Worm (Caenorhabditis elegans) whole organism, L1 larva: Measurements from ENCODE around the gene syx-16.

ENCODE experiments used
- C04F5.9 ChIP-seq: sonication (generic microtip); optimal IDR thresholded peaks from 2 replicates; lab custom pipeline; 2016; ENCODE audit warnings: missing genetic modification characterization, missing compliant biosample characterization
- F16B12.6 ChIP-seq: fragments of 150-350 bp; optimal IDR thresholded peaks from 2 replicates; lab custom pipeline; 2014; ENCODE audit warnings: missing biosample characterization, missing genetic modification characterization
- Y116A8C.19 ChIP-seq: sonication (generic microtip); optimal IDR thresholded peaks from 2 replicates; lab custom pipeline; 2016; ENCODE audit warnings: missing compliant biosample characterization, missing genetic modification characterization, borderline replicate concordance
- alr-1 ChIP-seq: fragments of 200-800 bp; sonication (Bioruptor generic); optimal IDR thresholded peaks from 2 replicates; lab custom pipeline; 2018; ENCODE audit warnings: borderline replicate concordance, mild to moderate bottlenecking, missing genetic modification characterization, missing compliant biosample characterization
- ceh-88 ChIP-seq: fragments of 200-800 bp; sonication (Bioruptor generic); IDR thresholded peaks from 2 replicates; pipeline ENCODE4 v1.3.6; 2022; ENCODE audit warnings: missing genetic modification characterization, missing compliant biosample characterization
- ets-5 ChIP-seq: fragments of 200-800 bp; sonication (Bioruptor generic); IDR thresholded peaks from 2 replicates; pipeline ENCODE4 v1.3.6; 2022; ENCODE audit warnings: missing genetic modification characterization, missing compliant biosample characterization
- fkh-4 ChIP-seq: sonication (generic microtip); optimal IDR thresholded peaks from 2 replicates; lab custom pipeline; 2016; ENCODE audit warnings: missing compliant biosample characterization, missing genetic modification characterization, borderline replicate concordance
- fkh-8 ChIP-seq: sonication (generic microtip); optimal IDR thresholded peaks from 2 replicates; lab custom pipeline; 2016; ENCODE audit warnings: mild to moderate bottlenecking, missing genetic modification characterization, missing compliant biosample characterization
- fos-1 ChIP-seq: fragments of 150-350 bp; optimal IDR thresholded peaks from 2 replicates; lab custom pipeline; 2014; ENCODE audit warnings: missing biosample characterization, missing genetic modification characterization
- hpl-2 ChIP-seq: fragments of 150-350 bp; optimal IDR thresholded peaks from 2 replicates; lab custom pipeline; 2014; ENCODE audit warnings: missing biosample characterization, missing genetic modification reagents, missing genetic modification characterization
- jun-1 ChIP-seq: fragments of 150-350 bp; optimal IDR thresholded peaks from 2 replicates; lab custom pipeline; 2014; ENCODE audit warnings: missing biosample characterization, missing genetic modification reagents, missing genetic modification characterization
- lin-13 ChIP-seq: fragments of 150-350 bp; optimal IDR thresholded peaks from 2 replicates; lab custom pipeline; 2014; ENCODE audit warnings: missing biosample characterization, missing genetic modification reagents, missing genetic modification characterization
- lin-39 ChIP-seq: fragments of 150-350 bp; optimal IDR thresholded peaks from 2 replicates; lab custom pipeline; 2014; ENCODE audit warnings: missing biosample characterization, missing genetic modification reagents, missing genetic modification characterization
- lsy-2 ChIP-seq, 2 experiments: fragments of 150-350 bp; optimal IDR thresholded peaks; 2 replicates each; lab custom pipeline; 2014; ENCODE audit warnings: missing biosample characterization in 2 of 2, missing genetic modification characterization in 2 of 2
- mab-9 ChIP-seq: fragments of 200-800 bp; sonication (Bioruptor generic); IDR thresholded peaks from 2 replicates; pipeline ENCODE4 v1.3.6; 2022; ENCODE audit warnings: missing genetic modification reagents, missing genetic modification characterization, missing compliant biosample characterization
- mdl-1 ChIP-seq, 2 experiments: fragments of 150-350 bp; optimal IDR thresholded peaks; 2 replicates each; lab custom pipeline; 2014 to 2017; ENCODE audit warnings: missing biosample characterization in 2 of 2, missing genetic modification characterization in 2 of 2, inconsistent platforms in 1 of 2
- mep-1 ChIP-seq: fragments of 150-350 bp; optimal IDR thresholded peaks from 2 replicates; lab custom pipeline; 2014; ENCODE audit warnings: missing biosample characterization, missing genetic modification characterization
- nhr-11 ChIP-seq: fragments of 150-350 bp; optimal IDR thresholded peaks from 2 replicates; lab custom pipeline; 2014; ENCODE audit warnings: missing biosample characterization, missing genetic modification characterization
- nhr-12 ChIP-seq: sonication (generic microtip); optimal IDR thresholded peaks from 2 replicates; lab custom pipeline; 2017; ENCODE audit warnings: missing biosample characterization, missing genetic modification characterization
- nhr-28 ChIP-seq: fragments of 150-350 bp; optimal IDR thresholded peaks from 2 replicates; lab custom pipeline; 2014; ENCODE audit warnings: missing biosample characterization, missing genetic modification characterization
- nhr-77 ChIP-seq: fragments of 150-350 bp; optimal IDR thresholded peaks from 2 replicates; lab custom pipeline; 2014; ENCODE audit warnings: missing biosample characterization, missing genetic modification characterization
- nhr-85 ChIP-seq: sonication (generic microtip); peaks from one replicate; lab custom pipeline; 2016; ENCODE audit warnings: missing genetic modification characterization, inconsistent platforms, missing compliant biosample characterization
- sox-4 ChIP-seq: sonication (generic microtip); optimal IDR thresholded peaks from 2 replicates; lab custom pipeline; 2016; ENCODE audit warnings: missing genetic modification characterization, missing compliant biosample characterization
- sptf-1 ChIP-seq: fragments of 150-350 bp; optimal IDR thresholded peaks from 2 replicates; lab custom pipeline; 2014; ENCODE audit warnings: missing biosample characterization, missing genetic modification characterization
- sup-37 ChIP-seq: fragments of 200-800 bp; sonication (Bioruptor generic); optimal IDR thresholded peaks from 2 replicates; lab custom pipeline; 2018; ENCODE audit warnings: mild to moderate bottlenecking, missing genetic modification characterization, missing compliant biosample characterization
- swsn-7 ChIP-seq: sonication (generic microtip); optimal IDR thresholded peaks from 2 replicates; lab custom pipeline; 2016; ENCODE audit warnings: missing genetic modification characterization, missing compliant biosample characterization
- tbx-2 ChIP-seq: sonication (generic microtip); optimal IDR thresholded peaks from 2 replicates; lab custom pipeline; 2016; ENCODE audit warnings: missing genetic modification characterization, missing compliant biosample characterization
- unc-130 ChIP-seq: fragments of 150-350 bp; optimal IDR thresholded peaks from 2 replicates; lab custom pipeline; 2017; ENCODE audit warnings: missing biosample characterization, missing genetic modification characterization, inconsistent platforms
- unc-62 ChIP-seq: fragments of 150-350 bp; optimal IDR thresholded peaks from 2 replicates; lab custom pipeline; 2014; ENCODE audit warnings: missing biosample characterization, missing genetic modification reagents, missing genetic modification characterization
- unc-86 ChIP-seq: sonication (generic microtip); optimal IDR thresholded peaks from 2 replicates; lab custom pipeline; 2016; ENCODE audit warnings: missing genetic modification characterization, missing compliant biosample characterization
- unc-98 ChIP-seq: fragments of 200-800 bp; sonication (Bioruptor generic); IDR thresholded peaks from 2 replicates; pipeline ENCODE4 v1.3.6; 2022; ENCODE audit warnings: missing genetic modification characterization, missing compliant biosample characterization
- ztf-4 ChIP-seq: fragments of 150-350 bp; optimal IDR thresholded peaks from 2 replicates; lab custom pipeline; 2014; ENCODE audit warnings: missing biosample characterization, missing genetic modification characterization

Gene syx-16

ce11 chrIII:5159505-5159904, 49.4 kb downstream of the syx-16 start, which contains the start of gene T10F2.5:
T10F2.5 (minus strand) TSS chrIII:5159605.
- TF ChIP-seq nhr-28 (tag; lab: Kevin White, UChicago) (no peak), tbx-2 (tag; lab: Kevin White, UChicago) (no peak), ztf-4 (tag; lab: Kevin White, UChicago) (no peak), lin-13 (GFP tag; lab: Kevin White, UChicago) (no peak), jun-1 (tag; lab: Kevin White, UChicago) (no peak), lsy-2 (tag; optimal IDR thresholded peaks at IDR 0.05; lab: Kevin White, UChicago) (no peak), F16B12.6 (tag; lab: Kevin White, UChicago) (no peak), C04F5.9 (no peak), nhr-12 (tag; lab: Kevin White, UChicago) (no peak), mab-9 (GFP tag; lab: Robert Waterston, UW) (no peak), swsn-7 (no peak), unc-86 (tag; lab: Kevin White, UChicago) (no peak), sup-37 (no peak), lin-39 (no peak), nhr-77 (tag; lab: Kevin White, UChicago) (no peak), hpl-2 (no peak), unc-98 (GFP tag; lab: Robert Waterston, UW) (no peak)

ce11 chrIII:5158674-5159073, 50.2 kb downstream of the syx-16 start, which contains the start of gene oxy-4:
oxy-4 (minus strand) TSS chrIII:5158774.
- no peak for TF ChIP-seq fkh-8
- no peak for TF ChIP-seq F16B12.6 (tag; lab: Kevin White, UChicago)
- TF ChIP-seq nhr-85, result no peak
- no peak for TF ChIP-seq sup-37
- TF ChIP-seq ets-5 (GFP tag; lab: Robert Waterston, UW), result no peak
- TF ChIP-seq sox-4, result no peak
- TF ChIP-seq Y116A8C.19 (tag; lab: Kevin White, UChicago), result no peak
- TF ChIP-seq mdl-1 (tag; optimal IDR thresholded peaks at IDR 0.05; lab: Kevin White, UChicago), result no peak
- no peak for TF ChIP-seq mab-9 (GFP tag; lab: Robert Waterston, UW)
- TF ChIP-seq unc-62, result no peak
- TF ChIP-seq unc-130 (tag; lab: Kevin White, UChicago), result no peak
- TF ChIP-seq fos-1 (tag; lab: Kevin White, UChicago), result no peak
- TF ChIP-seq ceh-88 (GFP tag; lab: Robert Waterston, UW), result no peak
- no peak for TF ChIP-seq nhr-11 (tag; lab: Kevin White, UChicago)
- TF ChIP-seq alr-1 (tag; lab: Kevin White, UChicago), result no peak
- no peak for TF ChIP-seq fkh-4 (tag; lab: Kevin White, UChicago)
- no peak for TF ChIP-seq mep-1 (tag; lab: Kevin White, UChicago)
- no peak for TF ChIP-seq lsy-2 (tag; optimal IDR thresholded peaks at IDR 0.05; lab: Kevin White, UChicago)
- no peak for TF ChIP-seq sptf-1 (tag; lab: Kevin White, UChicago)
- no peak for TF ChIP-seq unc-86 (tag; lab: Kevin White, UChicago)
